Fruit fly (Drosophila melanogaster): Measurements from ENCODE around the gene Mur2B.

- no peak for TF ChIP-seq psq (optimal IDR thresholded peaks at IDR 0.05)
- TF ChIP-seq EcR (GFP tag; optimal IDR thresholded peaks at IDR 0.05), result no peak
- TF ChIP-seq CG8478 (optimal IDR thresholded peaks at IDR 0.05), result no peak
Observed at dm6 chrX:1613231-1613869, 55.2 kb downstream of the Mur2B start.
